Fruit fly (Drosophila melanogaster): ENCODE data around the gene CG2225.

Gene CG2225

DNA sequence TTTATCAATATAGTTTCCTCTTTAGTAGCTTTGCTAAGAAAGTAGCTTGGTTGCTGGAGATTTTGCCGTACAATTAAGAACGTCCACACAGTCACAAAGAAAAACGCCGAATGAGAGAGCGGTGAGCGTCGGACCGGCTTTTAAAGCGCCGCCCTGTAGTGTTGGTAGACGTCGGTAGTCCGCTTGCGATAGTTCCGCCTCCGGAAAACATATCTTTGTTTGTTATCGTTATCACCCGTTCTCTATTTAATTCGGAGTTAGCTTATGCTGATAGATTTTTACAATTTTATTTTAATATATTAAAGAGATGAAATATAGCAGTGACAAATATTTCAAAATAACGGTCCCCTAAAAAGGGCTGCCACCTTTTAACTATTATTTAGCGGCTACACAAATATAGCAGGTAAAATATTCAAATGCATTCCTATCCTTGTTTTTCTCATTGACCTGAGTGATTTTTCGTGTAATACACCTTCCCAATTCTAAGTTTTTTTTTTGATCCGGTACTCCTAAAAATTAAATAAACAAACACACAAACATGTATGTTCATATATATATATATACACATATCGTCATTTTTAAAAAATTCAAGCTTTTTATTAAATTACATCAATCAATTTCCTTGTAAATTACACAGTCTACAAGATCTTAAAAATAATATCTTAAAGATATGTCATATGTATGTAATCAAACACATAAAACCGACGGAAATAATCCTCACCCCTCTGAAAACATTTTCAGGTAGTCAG lies 47.3 kb downstream of the CG2225 start, which contains the start of gene Df31 (continued):
- no peak for TF ChIP-seq H15 (GFP tag; IDR thresholded peaks at IDR 0.05)
- TF ChIP-seq Xbp1 (GFP tag; optimal IDR thresholded peaks at IDR 0.05) = peak; percentile 66
- peak; percentile 54 for TF ChIP-seq CG9817 (tag; optimal IDR thresholded peaks at IDR 0.05)
- TF ChIP-seq tgo (GFP tag; IDR thresholded peaks at IDR 0.05) = no peak
- peak; percentile 83 for TF ChIP-seq CG30020 (tag; optimal IDR thresholded peaks at IDR 0.05)
- TF ChIP-seq nerfin-2 (GFP tag; IDR thresholded peaks at IDR 0.05; ENCODE audit: partially characterized antibody) = peak; percentile 72
- TF ChIP-seq CG3065 (GFP tag; optimal IDR thresholded peaks at IDR 0.05) = peak; percentile 59
- TF ChIP-seq CG15073 (GFP tag; optimal IDR thresholded peaks at IDR 0.05) = no peak
- TF ChIP-seq CG7928 (GFP tag; optimal IDR thresholded peaks at IDR 0.05) = peak; percentile 28
- no peak for TF ChIP-seq Eip74EF (GFP tag; optimal IDR thresholded peaks at IDR 0.05)
- TF ChIP-seq pros (GFP tag; optimal IDR thresholded peaks at IDR 0.05) = peak; percentile 98
- TF ChIP-seq CG18011 (GFP tag; optimal IDR thresholded peaks at IDR 0.05) = peak; percentile 59
- TF ChIP-seq Oli (tag; optimal IDR thresholded peaks at IDR 0.05) = peak; percentile 24
- TF ChIP-seq Ssrp (tag; optimal IDR thresholded peaks at IDR 0.05) = no peak
- TF ChIP-seq bowl (GFP tag; IDR thresholded peaks at IDR 0.05) = no peak
- TF ChIP-seq sob (GFP tag; IDR thresholded peaks at IDR 0.05) = peak; percentile 92
- peak; percentile 65 for TF ChIP-seq Jarid2 (GFP tag; optimal IDR thresholded peaks at IDR 0.05)
- no peak for TF ChIP-seq kah (GFP tag; optimal IDR thresholded peaks at IDR 0.05)
- no peak for TF ChIP-seq CG10959 (GFP tag; IDR thresholded peaks at IDR 0.05)
- peak; percentile 89; the same call in 1 of the 2 replicates for TF ChIP-seq Rfx (GFP tag; IDR thresholded peaks at IDR 0.05)
- TF ChIP-seq disco-r (GFP tag; optimal IDR thresholded peaks at IDR 0.05) = no peak
- TF ChIP-seq CG12155 (GFP tag; optimal IDR thresholded peaks at IDR 0.05) = peak; percentile 53
- TF ChIP-seq CG13424 (tag; optimal IDR thresholded peaks at IDR 0.05) = peak; percentile 32
- TF ChIP-seq CG6683 (GFP tag; optimal IDR thresholded peaks at IDR 0.05) = no peak
- TF ChIP-seq CG6254 (GFP tag; optimal IDR thresholded peaks at IDR 0.05) = peak; percentile 38
- no peak for TF ChIP-seq Rx (GFP tag; IDR thresholded peaks at IDR 0.05)
- TF ChIP-seq lbe (GFP tag; optimal IDR thresholded peaks at IDR 0.05) = peak; percentile 64
- no peak for TF ChIP-seq sqz (GFP tag; optimal IDR thresholded peaks at IDR 0.05)
- no peak for TF ChIP-seq CG8478 (optimal IDR thresholded peaks at IDR 0.05)
- peak; percentile 94; the same call in 1 of the 2 replicates for TF ChIP-seq CG42726 (GFP tag; IDR thresholded peaks at IDR 0.05; ENCODE audit: partially characterized antibody)
- no peak; the same call in 1 of the 2 replicates for TF ChIP-seq NFAT (GFP tag; IDR thresholded peaks at IDR 0.05)
- TF ChIP-seq Fer3 (tag; optimal IDR thresholded peaks at IDR 0.05) = peak; percentile 57
- TF ChIP-seq CG16863 (GFP tag; optimal IDR thresholded peaks at IDR 0.05) = peak; percentile 37
- TF ChIP-seq HHEX (GFP tag; optimal IDR thresholded peaks at IDR 0.05) = peak; percentile 53
- TF ChIP-seq CG10565 (GFP tag; optimal IDR thresholded peaks at IDR 0.05) = no peak
- TF ChIP-seq Lhr (GFP tag; optimal IDR thresholded peaks at IDR 0.05) = peak; percentile 76
- TF ChIP-seq CG14667 (GFP tag; IDR thresholded peaks at IDR 0.05) = no peak
- TF ChIP-seq chinmo (GFP tag; IDR thresholded peaks at IDR 0.05; ENCODE audit: partially characterized antibody) = peak; percentile 87
- no peak for TF ChIP-seq Lpt (GFP tag; optimal IDR thresholded peaks at IDR 0.05)
- TF ChIP-seq gcm2 (GFP tag; optimal IDR thresholded peaks at IDR 0.05) = peak; percentile 57
- no peak for TF ChIP-seq fru (optimal IDR thresholded peaks at IDR 0.05)
- TF ChIP-seq ab (GFP tag; optimal IDR thresholded peaks at IDR 0.05) = peak; percentile 22
- TF ChIP-seq shn (GFP tag; optimal IDR thresholded peaks at IDR 0.05) = peak; percentile 48
- TF ChIP-seq CG34422 (GFP tag; IDR thresholded peaks at IDR 0.05) = peak; percentile 74
- no peak for TF ChIP-seq z (GFP tag; IDR thresholded peaks at IDR 0.05)
- TF ChIP-seq pum (GFP tag; optimal IDR thresholded peaks at IDR 0.05) = peak; percentile 51
- peak; percentile 19 for TF ChIP-seq Hr3 (GFP tag; optimal IDR thresholded peaks at IDR 0.05)
- no peak for TF ChIP-seq CG12236 (GFP tag; optimal IDR thresholded peaks at IDR 0.05)
- no peak for TF ChIP-seq grn (GFP tag; optimal IDR thresholded peaks at IDR 0.05)
- no peak for TF ChIP-seq CG14050 (GFP tag; IDR thresholded peaks at IDR 0.05)

Measured in whole organism, embryonic.